Worm (Caenorhabditis elegans) whole organism, L3 larva: Measurements from ENCODE around the gene math-44.
"Not testable (repeated sequence)": the region's sequence is repeated elsewhere in the genome, so short reads cannot be mapped to it uniquely, and the experiment has no call there.

Experiments
- aly-2 ChIP-seq: fragments of 150-350 bp; optimal IDR thresholded peaks from 2 replicates; lab custom pipeline; 2014; ENCODE audit warnings: missing biosample characterization, missing genetic modification characterization
- ceh-16 ChIP-seq: sonication (generic microtip); optimal IDR thresholded peaks from 2 replicates; lab custom pipeline; 2017; ENCODE audit warnings: missing biosample characterization, missing genetic modification characterization
- ceh-82 ChIP-seq: fragments of 150-350 bp; optimal IDR thresholded peaks from 2 replicates; lab custom pipeline; 2014; ENCODE audit warnings: missing biosample characterization, missing genetic modification characterization
- ceh-9 ChIP-seq: sonication (generic microtip); optimal IDR thresholded peaks from 2 replicates; lab custom pipeline; 2018; ENCODE audit warnings: missing biosample characterization, missing genetic modification characterization
- daf-12 ChIP-seq: fragments of 150-350 bp; optimal IDR thresholded peaks from 2 replicates; lab custom pipeline; 2014; ENCODE audit warnings: missing biosample characterization, missing genetic modification reagents, missing genetic modification characterization
- elt-2 ChIP-seq: sonication (generic microtip); optimal IDR thresholded peaks from 2 replicates; lab custom pipeline; 2016; ENCODE audit warnings: missing genetic modification reagents, mild to moderate bottlenecking, missing genetic modification characterization, missing compliant biosample characterization
- elt-3 ChIP-seq, 3 experiments: fragments of 150-350 bp in 1 of 3; sonication (generic microtip) in 2 of 3; optimal IDR thresholded peaks; 2 replicates in 2 of 3; 4 replicates in 1 of 3; lab custom pipeline; 2014 to 2017; ENCODE audit warnings: missing biosample characterization in 3 of 3, missing genetic modification characterization in 3 of 3
- eor-1 ChIP-seq, 2 experiments: fragments of 150-350 bp; optimal IDR thresholded peaks; 2 replicates each; lab custom pipeline; 2014 to 2018; ENCODE audit warnings: missing biosample characterization in 2 of 2, missing genetic modification characterization in 2 of 2
- fkh-2 ChIP-seq: fragments of 150-350 bp; optimal IDR thresholded peaks from 2 replicates; lab custom pipeline; 2014; ENCODE audit warnings: missing biosample characterization, missing genetic modification reagents, missing genetic modification characterization
- fos-1 ChIP-seq: fragments of 150-350 bp; optimal IDR thresholded peaks from 2 replicates; lab custom pipeline; 2014; ENCODE audit warnings: missing biosample characterization, missing genetic modification characterization
- jun-1 ChIP-seq: fragments of 150-350 bp; optimal IDR thresholded peaks from 2 replicates; lab custom pipeline; 2014; ENCODE audit warnings: missing biosample characterization, missing genetic modification reagents, missing genetic modification characterization
- lin-15B ChIP-seq: fragments of 150-350 bp; optimal IDR thresholded peaks from 2 replicates; lab custom pipeline; 2014; ENCODE audit warnings: missing biosample characterization, missing genetic modification characterization
- lin-39 ChIP-seq: fragments of 150-350 bp; optimal IDR thresholded peaks from 2 replicates; lab custom pipeline; 2018; ENCODE audit warnings: missing biosample characterization, missing genetic modification reagents, missing genetic modification characterization
- mml-1 ChIP-seq: fragments of 150-350 bp; sonication (generic microtip); optimal IDR thresholded peaks from 3 replicates; lab custom pipeline; 2014; ENCODE audit warnings: missing biosample characterization, missing genetic modification characterization
- nfya-1 ChIP-seq: sonication (generic microtip); optimal IDR thresholded peaks from 2 replicates; lab custom pipeline; 2017; ENCODE audit warnings: missing genetic modification characterization, mild to moderate bottlenecking, missing compliant biosample characterization, antibody characterized with exemption, moderate library complexity; ENCODE audit not compliant: insufficient read depth
- nhr-23 ChIP-seq: fragments of 150-350 bp; optimal IDR thresholded peaks from 2 replicates; lab custom pipeline; 2014; ENCODE audit warnings: missing biosample characterization, missing genetic modification reagents, missing genetic modification characterization
- nhr-237 ChIP-seq: fragments of 150-350 bp; optimal IDR thresholded peaks from 2 replicates; lab custom pipeline; 2014; ENCODE audit warnings: missing biosample characterization, missing genetic modification characterization
- nhr-25 ChIP-seq: sonication (generic microtip); optimal IDR thresholded peaks from 2 replicates; lab custom pipeline; 2017; ENCODE audit warnings: missing biosample characterization, missing genetic modification characterization
- nhr-77 ChIP-seq: fragments of 150-350 bp; optimal IDR thresholded peaks from 2 replicates; lab custom pipeline; 2014; ENCODE audit warnings: missing biosample characterization, missing genetic modification characterization
- pqm-1 ChIP-seq: fragments of 150-350 bp; optimal IDR thresholded peaks from 2 replicates; lab custom pipeline; 2017; ENCODE audit warnings: missing biosample characterization, missing genetic modification characterization, inconsistent platforms
- sea-2 ChIP-seq: fragments of 150-350 bp; sonication (generic microtip); optimal IDR thresholded peaks from 4 replicates; lab custom pipeline; 2014; ENCODE audit warnings: missing biosample characterization, missing genetic modification reagents, missing genetic modification characterization
- zag-1 ChIP-seq: fragments of 150-350 bp; optimal IDR thresholded peaks from 2 replicates; lab custom pipeline; 2014; ENCODE audit warnings: missing biosample characterization, missing genetic modification characterization
- ztf-11 ChIP-seq: fragments of 150-350 bp; optimal IDR thresholded peaks from 2 replicates; lab custom pipeline; 2014; ENCODE audit warnings: missing biosample characterization, missing genetic modification characterization
- ztf-4 ChIP-seq: fragments of 150-350 bp; optimal IDR thresholded peaks from 2 replicates; lab custom pipeline; 2014; ENCODE audit warnings: missing biosample characterization, missing genetic modification characterization

math-44 gene

DNA sequence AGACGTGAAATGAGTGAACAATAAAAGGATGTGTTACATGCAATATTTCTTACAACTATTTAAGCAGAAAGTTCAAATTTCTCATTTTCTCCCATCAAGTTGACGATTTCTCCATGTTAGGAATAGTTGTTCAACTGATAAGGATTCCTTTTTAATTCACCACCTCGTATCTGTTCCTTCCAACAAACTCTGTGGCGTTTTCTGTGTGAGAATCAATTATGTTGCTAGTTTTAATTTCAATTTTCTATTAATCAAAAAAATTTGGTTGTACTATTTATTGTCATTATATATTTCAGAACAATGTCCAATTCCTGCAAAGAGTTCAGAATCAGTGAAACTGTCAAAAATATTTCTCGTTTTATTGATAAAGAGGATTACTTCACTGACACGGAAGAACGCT lies at the start of gene math-44:
Gene math-44 (plus strand): TSS at position 301 of the 400 bp plus-strand sequence.
- TF ChIP-seq nhr-25 (no peak), elt-2 (tag; lab: Kevin White, UChicago) (peak; percentile 22), ceh-16 (tag; lab: Kevin White, UChicago) (no peak), lin-39 (tag; lab: Kevin White, UChicago) (no peak), ceh-9 (tag; lab: Kevin White, UChicago) (no peak), nhr-237 (tag; lab: Kevin White, UChicago) (no peak)

DNA sequence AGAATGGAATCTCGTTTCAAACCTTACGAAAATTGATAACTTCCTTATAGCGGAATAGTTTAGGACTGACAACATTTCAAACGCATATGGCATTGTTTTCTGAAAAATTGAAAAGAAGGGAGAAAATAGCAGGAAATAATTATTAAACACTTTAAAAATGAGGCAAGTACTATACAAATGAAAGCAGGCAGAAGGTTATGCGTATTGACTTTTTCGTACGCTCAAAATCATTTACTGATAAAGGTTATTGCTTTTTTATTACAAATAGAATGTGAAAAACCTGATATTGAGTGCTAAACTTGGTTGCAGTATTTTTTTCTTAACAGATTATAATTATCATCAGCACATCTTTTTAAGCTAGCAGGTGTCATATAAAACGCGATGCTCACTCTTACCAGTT lies 49.5 kb upstream of the math-44 start, which contains the start of gene ZK250.13:
Gene ZK250.13 (minus strand): TSS at position 101 of the 400 bp plus-strand sequence.
- TF ChIP-seq sea-2, result no peak
- TF ChIP-seq elt-2 (tag; lab: Kevin White, UChicago), result peak; percentile 65

DNA sequence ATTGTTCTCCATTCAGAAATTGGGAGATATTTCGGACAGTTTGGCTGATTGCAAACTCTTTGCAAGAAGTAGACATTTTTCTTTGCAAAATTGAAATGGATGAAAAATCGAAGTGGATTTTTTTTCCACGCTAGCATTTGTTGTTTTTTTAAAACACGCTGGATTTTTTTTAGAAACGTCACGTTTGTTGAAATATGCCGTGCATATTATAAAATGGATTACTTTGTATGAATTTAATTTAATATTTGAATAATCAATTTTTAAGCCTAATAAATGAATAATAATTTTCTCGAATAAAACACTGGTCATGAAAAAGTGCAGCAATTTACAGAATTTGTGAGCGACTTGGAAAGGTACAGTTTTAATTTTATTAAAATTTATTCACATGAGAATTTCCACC lies 44.0 kb upstream of the math-44 start, which contains the start of gene ZK250.14:
Gene ZK250.14 (minus strand): TSS at position 101 of the 400 bp plus-strand sequence.
- no peak for TF ChIP-seq ceh-16 (tag; lab: Kevin White, UChicago)
- no peak for TF ChIP-seq daf-12
- no peak for TF ChIP-seq nfya-1 (tag; lab: Kevin White, UChicago)
- no peak for TF ChIP-seq aly-2 (tag; lab: Kevin White, UChicago)
- TF ChIP-seq ztf-11 (tag; lab: Kevin White, UChicago), result no peak
- TF ChIP-seq, all 47 proteins: peak for 0

DNA sequence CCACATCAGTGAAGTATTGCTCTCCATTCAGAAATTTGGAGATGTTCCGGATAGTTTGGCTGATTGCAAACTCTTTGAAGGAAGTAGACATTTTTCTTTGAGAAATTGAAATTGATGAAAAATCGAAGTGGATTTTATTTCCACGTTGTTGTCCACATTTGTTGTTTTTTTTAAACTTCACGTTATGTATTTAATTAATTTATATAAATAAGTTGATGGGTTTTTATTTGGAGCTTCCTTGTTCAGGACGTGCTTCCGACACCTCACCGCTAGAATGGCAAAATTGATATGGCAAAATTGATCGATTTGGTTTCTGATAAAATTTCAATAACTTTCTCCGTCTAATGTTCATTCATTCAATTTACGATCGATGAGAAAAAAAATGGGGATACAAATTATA lies 42.7 kb upstream of the math-44 start, which contains the start of gene math-48:
Gene math-48 (minus strand): TSS at position 101 of the 400 bp plus-strand sequence.
- TF ChIP-seq elt-3 (tag; optimal IDR thresholded peaks at IDR 0.05; lab: Kevin White, UChicago), result no peak
- TF ChIP-seq nhr-25, result no peak
- TF ChIP-seq lin-15B (tag; lab: Kevin White, UChicago), result no peak
- TF ChIP-seq, all 47 proteins: peak for 0

DNA sequence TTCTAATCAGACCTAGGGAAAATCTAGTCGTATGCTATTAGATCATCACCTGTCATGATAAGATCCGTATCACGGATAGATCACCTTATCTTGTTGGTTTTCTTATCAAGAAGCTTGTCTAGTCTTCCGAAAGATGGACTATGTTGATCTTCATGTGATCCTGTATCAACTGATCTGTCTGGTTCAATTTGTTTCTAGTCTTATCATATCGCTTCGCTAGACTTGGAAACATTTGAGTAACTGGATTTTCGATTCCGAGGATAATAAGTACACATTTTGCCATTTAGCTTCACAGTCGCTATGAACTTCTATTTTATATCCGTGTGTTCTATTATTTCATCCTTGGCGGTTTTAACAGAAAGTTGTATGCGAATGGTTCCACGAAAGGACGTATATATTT lies 40.7 kb upstream of the math-44 start, which contains the start of gene ZK250.2:
Gene ZK250.2 (plus strand): TSS at position 301 of the 400 bp plus-strand sequence.
- not testable (repeated sequence) for TF ChIP-seq fkh-2, mml-1, nhr-23 (tag; lab: Kevin White, UChicago)

DNA sequence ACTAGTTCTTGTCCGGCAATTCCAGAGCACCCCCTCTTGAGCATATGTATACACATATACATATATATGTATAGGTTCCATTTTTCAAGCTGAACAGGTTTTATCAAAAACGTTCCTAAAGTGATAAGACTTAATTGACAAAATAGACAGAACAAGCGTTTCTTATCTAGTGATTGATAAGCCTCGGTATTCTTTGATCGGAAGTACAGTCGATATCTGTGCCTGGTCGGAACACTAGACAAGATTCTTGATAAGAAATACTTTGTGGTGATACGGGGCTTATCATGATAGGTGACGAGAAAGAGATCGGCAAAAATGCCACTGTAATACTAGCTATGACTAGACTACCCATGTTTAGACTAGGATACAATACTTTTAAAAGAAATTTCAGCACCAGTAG lies 40.0 kb upstream of the math-44 start:
- TF ChIP-seq mml-1 (tag; lab: Kevin White, UChicago), result no peak
- TF ChIP-seq zag-1 (tag; lab: Kevin White, UChicago), result no peak
- TF ChIP-seq elt-3 (tag; optimal IDR thresholded peaks at IDR 0.05; lab: Kevin White, UChicago), result peak in 1 of 3 experiments; percentile 28
- TF ChIP-seq elt-2 (tag; lab: Kevin White, UChicago), result peak; percentile 99
- peak; percentile 81 for TF ChIP-seq pqm-1 (tag; lab: Kevin White, UChicago)
- TF ChIP-seq aly-2 (tag; lab: Kevin White, UChicago), result no peak
- no peak for TF ChIP-seq fos-1 (tag; lab: Kevin White, UChicago)
- no peak for TF ChIP-seq fkh-2 (tag; lab: Kevin White, UChicago)
- no peak for TF ChIP-seq daf-12
- TF ChIP-seq nhr-77 (tag; lab: Kevin White, UChicago), result no peak
- no peak for TF ChIP-seq ceh-82 (tag; lab: Kevin White, UChicago)
- no peak for TF ChIP-seq ztf-4
- TF ChIP-seq nhr-23 (tag; lab: Kevin White, UChicago), result no peak
- peak; percentile 68 for TF ChIP-seq jun-1 (tag; lab: Kevin White, UChicago)

DNA sequence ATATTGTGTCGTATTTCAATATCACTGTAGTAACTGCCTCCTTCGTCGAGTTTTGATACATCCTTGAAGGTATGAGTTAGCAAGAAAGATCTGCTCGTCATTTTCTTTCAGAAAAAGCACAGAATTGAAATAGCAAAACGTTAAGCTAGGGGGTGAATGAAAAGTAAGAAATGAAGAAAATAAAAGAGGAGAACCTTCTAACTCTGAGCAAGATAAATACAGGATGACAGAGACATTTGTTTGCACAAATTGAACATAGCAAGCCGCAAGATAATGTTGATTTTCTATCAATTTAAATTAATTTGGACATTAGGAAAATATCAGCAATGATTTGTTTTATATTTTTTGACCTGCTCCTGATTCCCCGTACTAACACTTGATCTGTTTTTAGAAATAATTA lies 33.5 kb upstream of the math-44 start, which contains the start of gene math-49:
Gene math-49 (minus strand): TSS at position 101 of the 400 bp plus-strand sequence.
- not testable (repeated sequence) for TF ChIP-seq ztf-11 (tag; lab: Kevin White, UChicago); eor-1 (tag; optimal IDR thresholded peaks at IDR 0.05; lab: Kevin White, UChicago); fos-1 (tag; lab: Kevin White, UChicago)
- TF ChIP-seq, all 47 proteins: peak for 0; not testable (repeated sequence) for 47

DNA sequence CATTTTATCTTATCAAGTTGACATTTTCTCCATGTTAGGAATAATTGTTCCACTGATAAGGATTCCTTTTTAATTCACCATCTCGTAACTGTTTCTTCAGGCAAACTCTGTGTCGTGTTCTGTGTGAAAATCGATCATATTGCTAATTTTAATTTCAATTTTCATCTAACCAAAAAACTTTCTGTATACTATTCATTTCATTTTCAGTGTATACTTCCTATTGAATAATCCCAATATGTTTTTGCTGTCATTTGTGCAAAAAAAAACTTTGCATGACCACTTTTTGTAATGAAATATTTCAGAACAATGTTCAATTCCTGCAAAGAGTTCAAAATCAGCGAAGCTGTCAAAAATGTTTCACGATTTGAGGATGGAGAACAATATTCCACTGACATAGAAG lies 2.1 kb upstream of the math-44 start, which contains the start of gene Y16E11A.4:
Gene Y16E11A.4 (plus strand): TSS at position 301 of the 400 bp plus-strand sequence.
- TF ChIP-seq jun-1 (tag; lab: Kevin White, UChicago) (no peak), elt-2 (tag; lab: Kevin White, UChicago) (peak; percentile 26)
